Fruit fly (Drosophila melanogaster) whole organism, prepupa: ENCODE results near the gene Cpr97Eb.
A peak's percentile ranks its signal among the peaks of the same experiment; 100 is the strongest.

ENCODE experiments used
- Blimp-1 ChIP-seq: fragments of 200-800 bp; sonication (Bioruptor generic); optimal IDR thresholded peaks from 3 replicates; lab custom pipeline; 2017; ENCODE audit warnings: missing biosample characterization, missing genetic modification characterization, mild to moderate bottlenecking, moderate library complexity, missing genetic modification reagents
- CG10631 ChIP-seq: fragments of 200-800 bp; sonication (Bioruptor generic); optimal IDR thresholded peaks from 2 replicates; lab custom pipeline; 2016; ENCODE audit warnings: missing biosample characterization, missing genetic modification characterization
- CG10669 ChIP-seq: fragments of 200-800 bp; sonication (Bioruptor generic); optimal IDR thresholded peaks from 3 replicates; lab custom pipeline; 2018; ENCODE audit warnings: missing biosample characterization, mild to moderate bottlenecking, missing genetic modification characterization, moderate library complexity
- CG11294 ChIP-seq: fragments of 200-800 bp; sonication (Bioruptor generic); IDR thresholded peaks from 2 replicates; pipeline ENCODE4 v1.3.6; 2022; ENCODE audit warnings: missing biosample characterization, missing genetic modification characterization
- CG11762 ChIP-seq: fragments of 200-800 bp; sonication (Bioruptor generic); optimal IDR thresholded peaks from 3 replicates; lab custom pipeline; 2016; ENCODE audit warnings: missing biosample characterization, missing genetic modification characterization; ENCODE audit not compliant: insufficient read depth
- CG11902 ChIP-seq: fragments of 200-800 bp; sonication (Bioruptor generic); optimal IDR thresholded peaks from 3 replicates; lab custom pipeline; 2016; ENCODE audit warnings: missing biosample characterization, missing genetic modification characterization
- CG15336 ChIP-seq: fragments of 200-800 bp; sonication (Bioruptor generic); IDR thresholded peaks from 2 replicates; pipeline ENCODE4 v1.3.6; 2022; ENCODE audit warnings: missing biosample characterization, missing genetic modification characterization
- CG1621 ChIP-seq: fragments of 200-800 bp; sonication (Bioruptor generic); optimal IDR thresholded peaks from 3 replicates; lab custom pipeline; 2018; ENCODE audit warnings: missing biosample characterization, mild to moderate bottlenecking, missing genetic modification characterization
- CG16779 ChIP-seq: fragments of 200-800 bp; sonication (Bioruptor generic); optimal IDR thresholded peaks from 3 replicates; lab custom pipeline; 2017; ENCODE audit warnings: missing biosample characterization, mild to moderate bottlenecking, missing genetic modification characterization
- CG3032 ChIP-seq: fragments of 200-800 bp; optimal IDR thresholded peaks from 2 replicates; lab custom pipeline; 2019; ENCODE audit warnings: missing biosample characterization, mild to moderate bottlenecking, missing genetic modification characterization, moderate library complexity
- CG31627 ChIP-seq: fragments of 200-800 bp; sonication (Bioruptor generic); optimal IDR thresholded peaks from 3 replicates; lab custom pipeline; 2016; ENCODE audit warnings: missing biosample characterization, missing genetic modification characterization
- CG32006 ChIP-seq: fragments of 200-800 bp; sonication (Bioruptor generic); optimal IDR thresholded peaks from 3 replicates; lab custom pipeline; 2017; ENCODE audit warnings: missing biosample characterization, mild to moderate bottlenecking, missing genetic modification characterization
- CG3919 ChIP-seq: fragments of 200-800 bp; sonication (Bioruptor generic); optimal IDR thresholded peaks from 3 replicates; lab custom pipeline; 2016; ENCODE audit warnings: missing biosample characterization, missing genetic modification characterization
- CG4318 ChIP-seq: fragments of 200-800 bp; sonication (Bioruptor generic); optimal IDR thresholded peaks from 3 replicates; lab custom pipeline; 2017; ENCODE audit warnings: missing biosample characterization, mild to moderate bottlenecking, missing genetic modification characterization
- CG6163 ChIP-seq: fragments of 200-800 bp; sonication (Bioruptor generic); IDR thresholded peaks from 3 replicates; pipeline ENCODE4 v1.3.6; 2022; ENCODE audit warnings: missing biosample characterization, missing genetic modification characterization
- CG6808 ChIP-seq: fragments of 200-800 bp; sonication (Bioruptor generic); optimal IDR thresholded peaks from 3 replicates; lab custom pipeline; 2017; ENCODE audit warnings: missing biosample characterization, missing genetic modification characterization, mild to moderate bottlenecking, moderate library complexity, missing genetic modification reagents
- CG6854 ChIP-seq: fragments of 200-800 bp; sonication (Bioruptor generic); optimal IDR thresholded peaks from 2 replicates; lab custom pipeline; 2017; ENCODE audit warnings: missing biosample characterization, mild to moderate bottlenecking, missing genetic modification characterization
- CG7368 ChIP-seq: fragments of 200-800 bp; sonication (Bioruptor generic); optimal IDR thresholded peaks from 3 replicates; lab custom pipeline; 2016; ENCODE audit warnings: missing biosample characterization, missing genetic modification characterization
- CG8119 ChIP-seq: fragments of 200-800 bp; sonication (Bioruptor generic); IDR thresholded peaks from 3 replicates; pipeline ENCODE4 v1.3.6; 2022; ENCODE audit warnings: missing biosample characterization, missing genetic modification characterization
- CG8319 ChIP-seq: fragments of 200-800 bp; sonication (Bioruptor generic); optimal IDR thresholded peaks from 3 replicates; lab custom pipeline; 2016; ENCODE audit warnings: missing biosample characterization, missing genetic modification characterization
- Eip75B ChIP-seq: fragments of 200-800 bp; sonication (Bioruptor generic); optimal IDR thresholded peaks from 3 replicates; lab custom pipeline; 2016; ENCODE audit warnings: missing biosample characterization, missing genetic modification characterization
- Eip78C ChIP-seq: fragments of 200-800 bp; sonication (Bioruptor generic); peaks from one replicate; lab custom pipeline; 2016; ENCODE audit warnings: missing biosample characterization, missing genetic modification characterization
- Eip93F ChIP-seq: fragments of 200-800 bp; sonication (Bioruptor generic); optimal IDR thresholded peaks from 2 replicates; lab custom pipeline; 2016; ENCODE audit warnings: missing biosample characterization, mild to moderate bottlenecking, missing genetic modification characterization
- Ets96B ChIP-seq: fragments of 200-800 bp; optimal IDR thresholded peaks from 2 replicates; lab custom pipeline; 2019; ENCODE audit warnings: missing biosample characterization, mild to moderate bottlenecking, missing genetic modification characterization, moderate library complexity
- Hr38 ChIP-seq: sonication (Bioruptor generic); optimal IDR thresholded peaks from 2 replicates; lab custom pipeline; 2016; ENCODE audit warnings: missing biosample characterization, missing genetic modification characterization
- Hr39 ChIP-seq: fragments of 200-800 bp; sonication (Bioruptor generic); optimal IDR thresholded peaks from 2 replicates; lab custom pipeline; 2016; ENCODE audit warnings: missing biosample characterization, missing genetic modification characterization
- Hr4 ChIP-seq: fragments of 200-800 bp; sonication (Bioruptor generic); optimal IDR thresholded peaks from 3 replicates; lab custom pipeline; 2016; ENCODE audit warnings: missing biosample characterization, missing genetic modification characterization
- Lpt ChIP-seq: fragments of 200-800 bp; sonication (Bioruptor generic); optimal IDR thresholded peaks from 3 replicates; lab custom pipeline; 2016; ENCODE audit warnings: missing biosample characterization, missing genetic modification characterization
- Met ChIP-seq: fragments of 200-800 bp; sonication (Bioruptor generic); optimal IDR thresholded peaks from 3 replicates; lab custom pipeline; 2016; ENCODE audit warnings: missing biosample characterization, missing genetic modification characterization
- OdsH ChIP-seq: fragments of 200-800 bp; sonication (Bioruptor generic); optimal IDR thresholded peaks from 3 replicates; lab custom pipeline; 2016; ENCODE audit warnings: missing biosample characterization, missing genetic modification characterization
- Sox102F ChIP-seq: fragments of 200-800 bp; sonication (Bioruptor generic); optimal IDR thresholded peaks from 2 replicates; lab custom pipeline; 2016; ENCODE audit warnings: missing biosample characterization, mild to moderate bottlenecking, missing genetic modification characterization
- achi ChIP-seq: fragments of 200-800 bp; sonication (Bioruptor generic); optimal IDR thresholded peaks from 3 replicates; lab custom pipeline; 2016; ENCODE audit warnings: missing biosample characterization, missing genetic modification characterization
- acj6 ChIP-seq: fragments of 200-800 bp; sonication (Bioruptor generic); optimal IDR thresholded peaks from 3 replicates; lab custom pipeline; 2016; ENCODE audit warnings: missing biosample characterization, missing genetic modification characterization
- cyc ChIP-seq: fragments of 200-800 bp; sonication (Bioruptor generic); optimal IDR thresholded peaks from 3 replicates; lab custom pipeline; 2016; ENCODE audit warnings: missing biosample characterization, missing genetic modification characterization
- dac ChIP-seq: fragments of 200-800 bp; sonication (Bioruptor generic); optimal IDR thresholded peaks from 2 replicates; lab custom pipeline; 2017; ENCODE audit warnings: missing biosample characterization, mild to moderate bottlenecking, missing genetic modification characterization
- dsx ChIP-seq: fragments of 200-800 bp; optimal IDR thresholded peaks from 3 replicates; lab custom pipeline; 2019; ENCODE audit warnings: missing biosample characterization, mild to moderate bottlenecking, missing genetic modification characterization, moderate library complexity; ENCODE audit not compliant: poor library complexity, severe bottlenecking
- eg ChIP-seq: fragments of 200-800 bp; sonication (Bioruptor generic); IDR thresholded peaks from 3 replicates; pipeline ENCODE4 v1.3.6; 2022; ENCODE audit warnings: missing biosample characterization, missing genetic modification characterization
- esn ChIP-seq: fragments of 200-800 bp; sonication (Bioruptor generic); optimal IDR thresholded peaks from 2 replicates; lab custom pipeline; 2016; ENCODE audit warnings: missing biosample characterization, mild to moderate bottlenecking, missing genetic modification characterization, moderate library complexity
- fd59A ChIP-seq: fragments of 200-800 bp; sonication (Bioruptor generic); optimal IDR thresholded peaks from 2 replicates; lab custom pipeline; 2017; ENCODE audit warnings: missing biosample characterization, mild to moderate bottlenecking, missing genetic modification characterization, missing genetic modification reagents
- fd85E ChIP-seq: fragments of 200-800 bp; sonication (Bioruptor generic); optimal IDR thresholded peaks from 3 replicates; lab custom pipeline; 2016; ENCODE audit warnings: missing biosample characterization, missing genetic modification characterization
- fkh ChIP-seq: fragments of 200-800 bp; sonication (Bioruptor generic); optimal IDR thresholded peaks from 3 replicates; lab custom pipeline; 2017; ENCODE audit warnings: missing biosample characterization, mild to moderate bottlenecking, missing genetic modification characterization, moderate library complexity
- net ChIP-seq: fragments of 200-800 bp; sonication (Bioruptor generic); optimal IDR thresholded peaks from 3 replicates; lab custom pipeline; 2016; ENCODE audit warnings: missing biosample characterization, missing genetic modification characterization
- pdm3 ChIP-seq: fragments of 200-800 bp; sonication (Bioruptor generic); optimal IDR thresholded peaks from 3 replicates; lab custom pipeline; 2016; ENCODE audit warnings: missing biosample characterization, missing genetic modification characterization
- salr ChIP-seq, 2 experiments: fragments of 200-800 bp; sonication (Bioruptor generic); optimal IDR thresholded peaks; 3 replicates each; lab custom pipeline; 2016 to 2018; ENCODE audit warnings: missing biosample characterization in 2 of 2, missing genetic modification characterization in 2 of 2, mild to moderate bottlenecking in 1 of 2
- ss ChIP-seq, 2 experiments: fragments of 200-800 bp; sonication (Bioruptor generic); optimal IDR thresholded peaks; 2 replicates in 1 of 2; 3 replicates in 1 of 2; lab custom pipeline; 2017 to 2018; ENCODE audit warnings: mild to moderate bottlenecking in 2 of 2, missing biosample characterization in 2 of 2, missing genetic modification characterization in 2 of 2, moderate library complexity in 1 of 2
- svp ChIP-seq: fragments of 200-800 bp; sonication (Bioruptor generic); peaks from one replicate; lab custom pipeline; 2016; ENCODE audit warnings: missing biosample characterization, missing genetic modification characterization
- vri ChIP-seq: fragments of 200-800 bp; sonication (Bioruptor generic); optimal IDR thresholded peaks from 3 replicates; lab custom pipeline; 2016; ENCODE audit warnings: missing biosample characterization, mild to moderate bottlenecking, missing genetic modification characterization

Gene Cpr97Eb

DNA sequence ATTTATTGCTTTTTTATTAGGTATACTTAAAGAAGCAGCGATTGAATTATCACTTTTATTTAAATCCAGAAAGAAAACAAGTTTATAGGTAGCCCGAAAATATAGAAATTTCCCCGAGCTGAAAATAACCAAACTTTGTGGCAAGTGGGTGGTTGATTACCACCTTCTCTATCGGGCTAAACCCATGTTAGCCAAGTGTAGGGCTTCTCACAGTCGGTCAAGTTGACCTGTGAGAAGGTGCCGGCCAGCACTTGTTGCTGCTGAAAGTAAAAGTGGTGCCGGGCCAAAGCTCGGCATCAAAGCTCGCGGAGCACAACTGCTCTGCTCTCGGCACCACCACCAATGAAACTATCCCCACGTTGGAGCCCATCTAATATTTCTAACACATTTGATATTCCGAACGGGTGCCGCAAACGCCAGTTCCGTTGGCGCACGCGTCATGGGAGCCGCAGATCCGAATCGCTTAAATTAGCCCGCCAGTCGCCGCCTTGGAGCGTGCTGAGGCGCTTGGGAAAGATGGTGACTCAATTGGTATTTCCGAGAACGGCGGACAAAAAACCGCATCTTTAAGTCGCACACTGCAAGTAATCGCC lies 19.9 kb downstream of the Cpr97Eb start:
- TF ChIP-seq CG6854 (GFP tag; lab: Kevin White, UChicago) (no peak), svp (GFP tag; lab: Kevin White, UChicago) (no peak), eg (GFP tag; lab: Robert Waterston, UW) (0 out of 3 replicates have a peak, but pooled peaks have one; percentile 17), CG11294 (GFP tag; lab: Robert Waterston, UW) (no peak), CG1621 (tag; lab: Kevin White, UChicago) (no peak), CG15336 (no peak), CG16779 (tag; lab: Kevin White, UChicago) (no peak), dac (GFP tag; lab: Kevin White, UChicago) (no peak), CG6808 (no peak), Eip93F (GFP tag; lab: Kevin White, UChicago) (no peak), OdsH (GFP tag; lab: Kevin White, UChicago) (no peak), CG7368 (GFP tag; lab: Kevin White, UChicago) (no peak), Met (no peak), CG32006 (peak; percentile 0), CG11762 (GFP tag; lab: Kevin White, UChicago) (no peak), salr (GFP tag; optimal IDR thresholded peaks at IDR 0.05; lab: Kevin White, UChicago) (no peak), Ets96B (tag; lab: Kevin White, UChicago) (no peak), esn (no peak), acj6 (no peak), fd85E (GFP tag; lab: Kevin White, UChicago) (no peak), Hr38 (GFP tag; lab: Kevin White, UChicago) (no peak), Eip78C (GFP tag; lab: Kevin White, UChicago) (peak; percentile 18), net (no peak), CG10631 (GFP tag; lab: Kevin White, UChicago) (no peak), pdm3 (GFP tag; lab: Kevin White, UChicago) (no peak), fkh (GFP tag; lab: Kevin White, UChicago) (no peak), Eip75B (GFP tag; lab: Kevin White, UChicago) (no peak), CG31627 (GFP tag; lab: Kevin White, UChicago) (no peak), CG11902 (GFP tag; lab: Kevin White, UChicago) (no peak), CG3032 (no peak), Blimp-1 (GFP tag; lab: Kevin White, UChicago) (peak; percentile 50), achi (GFP tag; lab: Kevin White, UChicago) (no peak), CG8319 (no peak), ss (GFP tag; optimal IDR thresholded peaks at IDR 0.05; lab: Kevin White, UChicago) (no peak)

- TF ChIP-seq vri (GFP tag; lab: Kevin White, UChicago) (no peak), Eip78C (GFP tag; lab: Kevin White, UChicago) (peak; percentile 77), ss (GFP tag; optimal IDR thresholded peaks at IDR 0.05; lab: Kevin White, UChicago) (peak in 1 of 2 experiments; percentile 16), dsx (GFP tag; lab: Kevin White, UChicago) (peak; percentile 19), CG10669 (GFP tag; lab: Kevin White, UChicago) (peak; percentile 61), CG15336 (peak; percentile 47), Hr39 (GFP tag; lab: Kevin White, UChicago) (no peak), CG11902 (GFP tag; lab: Kevin White, UChicago) (no peak), CG8119 (peak; percentile 33; the same call in 1 of the 3 replicates), Sox102F (GFP tag; lab: Kevin White, UChicago) (no peak), CG11762 (GFP tag; lab: Kevin White, UChicago) (peak; percentile 12), Lpt (GFP tag; lab: Kevin White, UChicago) (peak; percentile 4), Hr4 (GFP tag; lab: Kevin White, UChicago) (peak; percentile 40), CG6854 (GFP tag; lab: Kevin White, UChicago) (no peak), CG16779 (tag; lab: Kevin White, UChicago) (no peak), achi (GFP tag; lab: Kevin White, UChicago) (no peak), CG3919 (GFP tag; lab: Kevin White, UChicago) (peak; percentile 21), svp (GFP tag; lab: Kevin White, UChicago) (peak; percentile 98), fd59A (GFP tag; lab: Kevin White, UChicago) (no peak), Blimp-1 (GFP tag; lab: Kevin White, UChicago) (peak; percentile 48), eg (GFP tag; lab: Robert Waterston, UW) (peak; percentile 58; the same call in 2 of the 3 replicates), CG6163 (GFP tag; lab: Robert Waterston, UW) (peak; percentile 20; the same call in 1 of the 3 replicates), Eip93F (GFP tag; lab: Kevin White, UChicago) (no peak), CG4318 (GFP tag; lab: Kevin White, UChicago) (no peak), net (peak; percentile 13), cyc (no peak)
Observed at dm6 chr3R:27069810-27070625, 20.9 kb downstream of the Cpr97Eb start, which contains the start of gene spz. Gene spz (minus strand): TSS chr3R:27070070.
